Worm (Caenorhabditis elegans) whole organism, L2 larva: ENCODE results near the gene C15C8.4.

Experiments used
- ama-1 ChIP-seq: fragments of 150-350 bp; optimal IDR thresholded peaks from 2 replicates; lab custom pipeline; 2018; ENCODE audit warnings: inconsistent platforms
- ceh-16 ChIP-seq: fragments of 150-350 bp; optimal IDR thresholded peaks from 2 replicates; lab custom pipeline; 2014; ENCODE audit warnings: missing biosample characterization, missing genetic modification characterization
- sma-3 ChIP-seq: sonication (generic microtip); optimal IDR thresholded peaks from 2 replicates; lab custom pipeline; 2016; ENCODE audit warnings: missing genetic modification reagents, missing genetic modification characterization, missing compliant biosample characterization

- TF ChIP-seq sma-3 (GFP tag; lab: Kevin White, UChicago), result no peak
- no peak for TF ChIP-seq ama-1 (lab: Kevin White, UChicago)
- no peak for TF ChIP-seq ceh-16 (tag; lab: Kevin White, UChicago)
Observed at ce11 chrV:12747431-12747830, at the start of gene C15C8.4.
